Worm (Caenorhabditis elegans) whole organism, late embryonic: Measurements from ENCODE around the gene twk-5.
"Not testable (repeated sequence)": the region's sequence is repeated elsewhere in the genome, so short reads cannot be mapped to it uniquely, and the experiment has no call there.

Experiments used
- C08G9.2 ChIP-seq: sonication (generic microtip); optimal IDR thresholded peaks from 2 replicates; lab custom pipeline; 2016; ENCODE audit warnings: mild to moderate bottlenecking, missing genetic modification characterization, moderate library complexity, missing compliant biosample characterization
- C38D4.7 ChIP-seq: fragments of 200-800 bp; sonication (Bioruptor generic); optimal IDR thresholded peaks from 2 replicates; lab custom pipeline; 2018; ENCODE audit warnings: mild to moderate bottlenecking, missing genetic modification characterization, moderate library complexity, missing compliant biosample characterization
- K09A11.1 ChIP-seq: sonication (generic microtip); optimal IDR thresholded peaks from 2 replicates; lab custom pipeline; 2017; ENCODE audit warnings: antibody characterized with exemption, mild to moderate bottlenecking, missing genetic modification characterization, missing compliant biosample characterization; ENCODE audit not compliant: insufficient read depth
- ahr-1 ChIP-seq: sonication (generic microtip); optimal IDR thresholded peaks from 2 replicates; lab custom pipeline; 2016; ENCODE audit warnings: missing genetic modification characterization, missing compliant biosample characterization
- ama-1 ChIP-seq: fragments of 150-350 bp; optimal IDR thresholded peaks from 2 replicates; lab custom pipeline; 2014
- ceh-14 ChIP-seq: sonication (generic microtip); optimal IDR thresholded peaks from 2 replicates; lab custom pipeline; 2016; ENCODE audit warnings: missing genotype, missing genetic modification characterization, missing compliant biosample characterization
- ceh-19 ChIP-seq: fragments of 200-800 bp; sonication (Bioruptor generic); optimal IDR thresholded peaks from 2 replicates; lab custom pipeline; 2018; ENCODE audit warnings: mild to moderate bottlenecking, missing genetic modification characterization, missing compliant biosample characterization
- ceh-22 ChIP-seq: sonication (generic microtip); optimal IDR thresholded peaks from 2 replicates; lab custom pipeline; 2017; ENCODE audit warnings: missing biosample characterization, missing genetic modification characterization
- ceh-30 ChIP-seq: fragments of 150-350 bp; optimal IDR thresholded peaks from 2 replicates; lab custom pipeline; 2014; ENCODE audit warnings: missing biosample characterization, missing genetic modification characterization
- ceh-31 ChIP-seq: sonication (generic microtip); optimal IDR thresholded peaks from 2 replicates; lab custom pipeline; 2016; ENCODE audit warnings: missing genetic modification characterization, missing compliant biosample characterization
- ceh-34 ChIP-seq: sonication (generic microtip); optimal IDR thresholded peaks from 2 replicates; lab custom pipeline; 2016; ENCODE audit warnings: mild to moderate bottlenecking, missing genetic modification characterization, missing compliant biosample characterization
- ceh-45 ChIP-seq: fragments of 200-800 bp; sonication (Bioruptor generic); IDR thresholded peaks from 2 replicates; pipeline ENCODE4 v1.3.6; 2022; ENCODE audit warnings: missing genetic modification reagents, missing genetic modification characterization, missing compliant biosample characterization
- ceh-48 ChIP-seq: sonication (generic microtip); optimal IDR thresholded peaks from 2 replicates; lab custom pipeline; 2016; ENCODE audit warnings: missing genetic modification characterization, inconsistent platforms, missing compliant biosample characterization
- ceh-9 ChIP-seq: sonication (generic microtip); optimal IDR thresholded peaks from 2 replicates; lab custom pipeline; 2016; ENCODE audit warnings: mild to moderate bottlenecking, missing genetic modification characterization, inconsistent platforms, missing compliant biosample characterization
- che-1 ChIP-seq: sonication (generic microtip); optimal IDR thresholded peaks from 2 replicates; lab custom pipeline; 2016; ENCODE audit warnings: mild to moderate bottlenecking, missing genetic modification characterization, missing compliant biosample characterization
- elt-2 ChIP-seq: sonication (generic microtip); optimal IDR thresholded peaks from 2 replicates; lab custom pipeline; 2016; ENCODE audit warnings: missing genetic modification reagents, missing genetic modification characterization, missing compliant biosample characterization
- elt-4 ChIP-seq: sonication (generic microtip); optimal IDR thresholded peaks from 2 replicates; lab custom pipeline; 2016; ENCODE audit warnings: missing genetic modification characterization, missing compliant biosample characterization
- ets-4 ChIP-seq: sonication (generic microtip); optimal IDR thresholded peaks from 2 replicates; lab custom pipeline; 2016; ENCODE audit warnings: missing genetic modification characterization, missing compliant biosample characterization
- eyg-1 ChIP-seq: sonication (generic microtip); optimal IDR thresholded peaks from 2 replicates; lab custom pipeline; 2016; ENCODE audit warnings: missing genotype, missing genetic modification characterization, missing compliant biosample characterization
- hlh-15 ChIP-seq: sonication (generic microtip); optimal IDR thresholded peaks from 2 replicates; lab custom pipeline; 2016; ENCODE audit warnings: missing genetic modification characterization, missing compliant biosample characterization
- hlh-30 ChIP-seq: sonication (generic microtip); optimal IDR thresholded peaks from 2 replicates; lab custom pipeline; 2017; ENCODE audit warnings: antibody characterized with exemption, missing genetic modification characterization, missing compliant biosample characterization; ENCODE audit not compliant: insufficient read depth
- hlh-6 ChIP-seq: sonication (generic microtip); optimal IDR thresholded peaks from 2 replicates; lab custom pipeline; 2016; ENCODE audit warnings: missing genotype, missing genetic modification characterization, missing compliant biosample characterization
- hlh-8 ChIP-seq: sonication (generic microtip); optimal IDR thresholded peaks from 2 replicates; lab custom pipeline; 2016; ENCODE audit warnings: missing genotype, missing genetic modification characterization, missing compliant biosample characterization
- mec-3 ChIP-seq: sonication (generic microtip); optimal IDR thresholded peaks from 2 replicates; lab custom pipeline; 2016; ENCODE audit warnings: borderline replicate concordance, missing genetic modification characterization, missing compliant biosample characterization
- nhr-232 ChIP-seq: sonication (generic microtip); optimal IDR thresholded peaks from 2 replicates; lab custom pipeline; 2016; ENCODE audit warnings: missing genetic modification characterization, missing compliant biosample characterization
- odd-2 ChIP-seq: sonication (generic microtip); optimal IDR thresholded peaks from 2 replicates; lab custom pipeline; 2017; ENCODE audit warnings: antibody characterized with exemption, mild to moderate bottlenecking, missing genetic modification characterization, missing compliant biosample characterization
- pag-3 ChIP-seq: sonication (generic microtip); optimal IDR thresholded peaks from 2 replicates; lab custom pipeline; 2016; ENCODE audit warnings: missing compliant biosample characterization, missing genetic modification characterization, borderline replicate concordance
- pha-4 ChIP-seq: fragments of 150-350 bp; optimal IDR thresholded peaks from 2 replicates; lab custom pipeline; 2018; ENCODE audit warnings: missing biosample characterization, missing genetic modification reagents, missing genetic modification characterization
- pros-1 ChIP-seq: fragments of 150-350 bp; optimal IDR thresholded peaks from 2 replicates; lab custom pipeline; 2014; ENCODE audit warnings: missing biosample characterization, missing genetic modification reagents, missing genetic modification characterization
- ref-2 ChIP-seq: sonication (generic microtip); optimal IDR thresholded peaks from 2 replicates; lab custom pipeline; 2016; ENCODE audit warnings: missing genetic modification characterization, missing compliant biosample characterization
- sox-4 ChIP-seq: sonication (generic microtip); optimal IDR thresholded peaks from 2 replicates; lab custom pipeline; 2017; ENCODE audit warnings: mild to moderate bottlenecking, missing genetic modification characterization, inconsistent platforms, missing compliant biosample characterization
- syd-9 ChIP-seq: sonication (generic microtip); optimal IDR thresholded peaks from 2 replicates; lab custom pipeline; 2016; ENCODE audit warnings: mild to moderate bottlenecking, missing genetic modification characterization, moderate library complexity, missing compliant biosample characterization
- tbx-2 ChIP-seq: sonication (generic microtip); optimal IDR thresholded peaks from 2 replicates; lab custom pipeline; 2016; ENCODE audit warnings: missing genetic modification characterization, missing compliant biosample characterization
- zip-5 ChIP-seq: sonication (generic microtip); optimal IDR thresholded peaks from 2 replicates; lab custom pipeline; 2016; ENCODE audit warnings: missing genetic modification characterization, missing compliant biosample characterization

The twk-5 gene

DNA sequence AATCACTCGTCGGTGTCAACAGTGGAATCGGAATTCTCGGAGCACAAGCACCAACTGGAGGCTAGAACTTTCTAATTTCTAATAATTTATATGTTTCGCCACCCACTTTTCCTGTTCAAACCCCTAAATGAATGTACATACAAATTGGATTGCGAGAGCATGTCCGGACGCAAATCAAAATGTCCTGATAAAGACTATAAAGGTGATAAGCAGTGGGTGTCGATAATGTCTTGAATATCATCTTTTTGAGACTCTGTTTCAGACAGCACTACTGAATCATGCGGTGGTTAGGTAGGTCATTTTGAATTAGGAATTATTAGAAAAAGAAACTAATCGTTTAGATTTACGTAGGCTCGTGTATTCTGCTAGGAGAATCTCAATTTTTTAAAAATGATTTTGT, 36.3 kb downstream of the twk-5 start, which contains the start of gene W02B12.1:
Gene W02B12.1 (plus strand): TSS at position 269 of the 400 bp plus-strand sequence.
- TF ChIP-seq pros-1 (no peak), ceh-34 (tag; lab: Kevin White, UChicago) (no peak), eyg-1 (tag; lab: Kevin White, UChicago) (no peak), elt-2 (tag; lab: Kevin White, UChicago) (peak; percentile 40)

DNA sequence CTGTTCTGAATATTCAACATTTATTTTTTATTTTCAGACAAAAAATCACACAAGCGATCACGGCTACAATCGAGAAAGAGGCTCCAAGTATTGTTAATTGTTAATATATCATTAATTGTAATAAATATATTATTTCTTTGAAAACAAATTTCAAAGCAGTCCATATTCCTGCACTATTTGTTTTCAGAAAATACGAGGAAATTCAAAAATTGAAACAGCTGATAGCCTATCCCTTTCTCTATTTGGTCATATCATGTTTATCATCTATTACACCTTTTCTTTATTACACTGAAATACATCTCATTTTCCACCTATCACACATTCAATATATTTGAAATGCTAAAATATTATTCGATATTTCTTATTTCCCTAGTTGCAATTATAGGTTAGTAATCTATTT, 40.1 kb downstream of the twk-5 start, which contains the start of gene W02B12.13:
Gene W02B12.13 (plus strand): TSS at position 301 of the 400 bp plus-strand sequence.
- TF ChIP-seq che-1 (tag; lab: Kevin White, UChicago) (no peak), pha-4 (tag; lab: Kevin White, UChicago) (no peak), hlh-8 (no peak), elt-2 (tag; lab: Kevin White, UChicago) (no peak), zip-5 (tag; lab: Kevin White, UChicago) (no peak), ceh-9 (tag; lab: Kevin White, UChicago) (no peak), tbx-2 (tag; lab: Kevin White, UChicago) (no peak), odd-2 (no peak), hlh-15 (no peak), ceh-14 (tag; lab: Kevin White, UChicago) (no peak), ama-1 (no peak), ceh-22 (tag; lab: Kevin White, UChicago) (no peak), ref-2 (no peak), mec-3 (no peak), ceh-19 (GFP tag; lab: Kevin White, UChicago) (no peak), K09A11.1 (tag; lab: Kevin White, UChicago) (no peak), nhr-232 (tag; lab: Kevin White, UChicago) (no peak), C38D4.7 (no peak)
- TF ChIP-seq, all 69 proteins: peak for 0

ce11 chrII:11443862-11444261, 41.2 kb downstream of the twk-5 start, which contains the start of gene adbp-1:
adbp-1 (plus strand) TSS chrII:11444162.
- no peak for TF ChIP-seq hlh-30
- TF ChIP-seq ceh-31 (tag; lab: Kevin White, UChicago), result no peak
- TF ChIP-seq ceh-45, result no peak
- no peak for TF ChIP-seq ets-4 (tag; lab: Kevin White, UChicago)
- TF ChIP-seq elt-2 (tag; lab: Kevin White, UChicago), result no peak
- TF ChIP-seq ahr-1 (tag; lab: Kevin White, UChicago), result no peak
- TF ChIP-seq mec-3, result no peak
- no peak for TF ChIP-seq ref-2
- TF ChIP-seq ceh-19 (GFP tag; lab: Kevin White, UChicago), result no peak
- TF ChIP-seq elt-4, result no peak
- no peak for TF ChIP-seq ceh-14 (tag; lab: Kevin White, UChicago)
- TF ChIP-seq zip-5 (tag; lab: Kevin White, UChicago), result no peak
- no peak for TF ChIP-seq ceh-34 (tag; lab: Kevin White, UChicago)
- TF ChIP-seq, all 69 proteins: peak for 0

- no peak for TF ChIP-seq syd-9 (tag; lab: Kevin White, UChicago)
- TF ChIP-seq hlh-6, result peak; percentile 23
- TF ChIP-seq C08G9.2 (tag; lab: Kevin White, UChicago), result peak; percentile 8
- TF ChIP-seq odd-2, result no peak
- TF ChIP-seq pag-3, result no peak
- TF ChIP-seq che-1 (tag; lab: Kevin White, UChicago), result no peak
- TF ChIP-seq hlh-8, result no peak
- no peak for TF ChIP-seq ceh-22 (tag; lab: Kevin White, UChicago)
- TF ChIP-seq sox-4 (tag; lab: Kevin White, UChicago), result no peak
Measured at ce11 chrII:11443128-11443527, 42.0 kb downstream of the twk-5 start.

- TF ChIP-seq ceh-30 (tag; lab: Kevin White, UChicago); pha-4 (tag; lab: Kevin White, UChicago); ceh-48: not testable (repeated sequence)
- TF ChIP-seq, all 69 proteins: peak for 0; not testable (repeated sequence) for 69
Measured at ce11 chrII:11442425-11442824, 42.7 kb downstream of the twk-5 start, which contains the start of gene ebp-2. ebp-2 (plus strand) TSS chrII:11442725.
